Worm (Caenorhabditis elegans): ENCODE measurements around the gene rbm-7.

DNA sequence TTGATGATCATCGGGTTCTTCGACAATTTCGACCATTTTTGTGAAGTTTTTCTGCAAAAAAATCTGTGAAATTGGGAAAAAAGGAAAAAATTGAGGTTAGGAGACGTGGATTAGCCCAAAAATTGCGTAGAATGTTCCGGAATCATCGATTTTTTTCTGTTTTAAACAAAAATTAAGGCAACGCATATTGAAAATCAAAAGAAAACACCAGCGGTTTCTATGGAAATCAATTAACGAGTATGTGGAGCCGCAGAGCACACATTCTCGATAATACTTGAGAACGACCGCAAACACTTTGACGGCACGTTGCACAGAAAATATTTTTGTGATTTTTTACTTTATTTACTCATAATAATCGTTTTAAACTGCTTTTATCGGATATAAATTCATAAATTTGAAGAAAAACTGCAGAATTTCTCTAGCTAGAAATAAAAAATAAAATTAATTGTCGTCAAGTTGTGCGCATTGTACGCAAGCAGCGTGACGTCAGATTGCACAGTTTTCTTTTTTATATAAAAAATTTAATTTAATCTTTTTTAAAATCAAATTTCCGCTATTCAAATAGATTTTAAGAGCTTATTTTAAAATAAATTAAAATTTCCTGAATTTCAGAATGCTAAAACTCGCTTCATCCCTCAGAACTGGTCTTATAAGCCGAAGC is 5.6 kb downstream of the rbm-7 start, which contains the start of the genes npp-25 and mrps-10:
- TF ChIP-seq pax-3 (tag; optimal IDR thresholded peaks at IDR 0.05) (no peak), sup-37 (GFP tag; optimal IDR thresholded peaks at IDR 0.05) (no peak), nhr-77 (tag; optimal IDR thresholded peaks at IDR 0.05) (no peak), unc-62 (GFP tag; optimal IDR thresholded peaks at IDR 0.05) (no peak), nhr-237 (tag; optimal IDR thresholded peaks at IDR 0.05) (no peak), mep-1 (tag; optimal IDR thresholded peaks at IDR 0.05) (peak; percentile 28), nhr-71 (tag; optimal IDR thresholded peaks at IDR 0.05) (peak; percentile 29), snpc-4 (tag; optimal IDR thresholded peaks at IDR 0.05) (no peak), nhr-11 (tag; optimal IDR thresholded peaks at IDR 0.05) (no peak), lin-39 (tag; optimal IDR thresholded peaks at IDR 0.05) (no peak), nhr-90 (tag; optimal IDR thresholded peaks at IDR 0.05; ENCODE audit: poor library complexity) (no peak), unc-130 (tag; optimal IDR thresholded peaks at IDR 0.05) (no peak)
